Worm (Caenorhabditis elegans) whole organism, L2 larva: ENCODE measurements around the gene W08E12.2.
A peak's percentile ranks its signal among the peaks of the same experiment; 100 is the strongest.

ENCODE experiments used
- C34F6.9 ChIP-seq: fragments of 150-350 bp; optimal IDR thresholded peaks from 2 replicates; lab custom pipeline; 2014; ENCODE audit warnings: missing biosample characterization, missing genetic modification characterization
- ZK546.5 ChIP-seq: sonication (generic microtip); optimal IDR thresholded peaks from 2 replicates; lab custom pipeline; 2017; ENCODE audit warnings: missing biosample characterization, missing genetic modification characterization
- blmp-1 ChIP-seq: sonication (generic microtip); optimal IDR thresholded peaks from 2 replicates; lab custom pipeline; 2017; ENCODE audit warnings: missing genetic modification characterization, mild to moderate bottlenecking, missing compliant biosample characterization, antibody characterized with exemption, moderate library complexity; ENCODE audit not compliant: insufficient read depth
- crh-2 ChIP-seq: sonication (generic microtip); optimal IDR thresholded peaks from 2 replicates; lab custom pipeline; 2017; ENCODE audit warnings: missing biosample characterization, missing genetic modification characterization
- elt-3 ChIP-seq: sonication (generic microtip); optimal IDR thresholded peaks from 2 replicates; lab custom pipeline; 2017; ENCODE audit warnings: missing biosample characterization, missing genetic modification characterization
- gmeb-1 ChIP-seq: fragments of 150-350 bp; optimal IDR thresholded peaks from 2 replicates; lab custom pipeline; 2014; ENCODE audit warnings: missing biosample characterization, missing genetic modification characterization
- lin-11 ChIP-seq: fragments of 150-350 bp; sonication (generic microtip); optimal IDR thresholded peaks from 2 replicates; lab custom pipeline; 2014; ENCODE audit warnings: missing biosample characterization, missing genetic modification characterization, inconsistent platforms, mixed read lengths
- lin-39 ChIP-seq: fragments of 150-350 bp; optimal IDR thresholded peaks from 2 replicates; lab custom pipeline; 2014; ENCODE audit warnings: missing biosample characterization, missing genetic modification reagents, missing genetic modification characterization
- lsy-2 ChIP-seq, 2 experiments: fragments of 150-350 bp in 1 of 2; sonication (generic microtip) in 1 of 2; optimal IDR thresholded peaks; 2 replicates each; lab custom pipeline; 2014 to 2017; ENCODE audit warnings: missing biosample characterization in 2 of 2, missing genetic modification characterization in 2 of 2
- mab-5 ChIP-seq: fragments of 150-350 bp; optimal IDR thresholded peaks from 2 replicates; lab custom pipeline; 2014; ENCODE audit warnings: missing biosample characterization, missing genetic modification characterization
- mbf-1 ChIP-seq: sonication (generic microtip); optimal IDR thresholded peaks from 2 replicates; lab custom pipeline; 2017; ENCODE audit warnings: missing biosample characterization, missing genetic modification characterization
- mdl-1 ChIP-seq, 2 experiments: fragments of 150-350 bp in 1 of 2; sonication (generic microtip) in 1 of 2; optimal IDR thresholded peaks; 2 replicates each; lab custom pipeline; 2017; ENCODE audit warnings: missing biosample characterization in 2 of 2, missing genetic modification characterization in 2 of 2
- nhr-21 ChIP-seq: fragments of 150-350 bp; optimal IDR thresholded peaks from 2 replicates; lab custom pipeline; 2014; ENCODE audit warnings: missing biosample characterization, missing genetic modification characterization
- nhr-23 ChIP-seq: fragments of 150-350 bp; optimal IDR thresholded peaks from 2 replicates; lab custom pipeline; 2014; ENCODE audit warnings: missing biosample characterization, missing genetic modification reagents, missing genetic modification characterization
- nhr-25 ChIP-seq: fragments of 150-350 bp; sonication (generic microtip); optimal IDR thresholded peaks from 3 replicates; lab custom pipeline; 2014; ENCODE audit warnings: missing biosample characterization, missing genetic modification characterization
- nhr-77 ChIP-seq: fragments of 150-350 bp; optimal IDR thresholded peaks from 2 replicates; lab custom pipeline; 2014; ENCODE audit warnings: missing biosample characterization, missing genetic modification characterization
- sem-4 ChIP-seq: fragments of 150-350 bp; optimal IDR thresholded peaks from 2 replicates; lab custom pipeline; 2014; ENCODE audit warnings: missing biosample characterization, missing genetic modification reagents, missing genetic modification characterization
- skn-1 ChIP-seq: sonication (generic microtip); optimal IDR thresholded peaks from 2 replicates; lab custom pipeline; 2017; ENCODE audit warnings: missing biosample characterization, missing genetic modification characterization
- unc-55 ChIP-seq: fragments of 150-350 bp; sonication (generic microtip); optimal IDR thresholded peaks from 3 replicates; lab custom pipeline; 2014; ENCODE audit warnings: missing biosample characterization, missing genetic modification reagents, missing genetic modification characterization
- zag-1 ChIP-seq: fragments of 150-350 bp; optimal IDR thresholded peaks from 2 replicates; lab custom pipeline; 2014; ENCODE audit warnings: missing biosample characterization, missing genetic modification characterization
- ztf-11 ChIP-seq: sonication (generic microtip); optimal IDR thresholded peaks from 2 replicates; lab custom pipeline; 2017; ENCODE audit warnings: missing biosample characterization, missing genetic modification characterization

The W08E12.2 gene

ce11 chrIV:3349977-3350580 is 44.4 kb downstream of the W08E12.2 start, which contains the start of gene elks-1:
TSS of gene elks-1 (minus strand) at chrIV:3350027.
- TF ChIP-seq gmeb-1 (tag; lab: Kevin White, UChicago) (no peak), nhr-25 (tag; lab: Kevin White, UChicago) (no peak), lin-39 (tag; lab: Kevin White, UChicago) (no peak), nhr-23 (tag; lab: Kevin White, UChicago) (no peak), skn-1 (tag; lab: Kevin White, UChicago) (no peak), sem-4 (tag; lab: Kevin White, UChicago) (peak; percentile 8), mdl-1 (tag; optimal IDR thresholded peaks at IDR 0.05; lab: Kevin White, UChicago) (no peak), C34F6.9 (peak; percentile 11), lsy-2 (tag; optimal IDR thresholded peaks at IDR 0.05; lab: Kevin White, UChicago) (peak in 1 of 2 experiments; percentile 40), unc-55 (peak; percentile 51), mab-5 (tag; lab: Kevin White, UChicago) (no peak), zag-1 (tag; lab: Kevin White, UChicago) (no peak)

ce11 chrIV:3352019-3352418 is 46.3 kb downstream of the W08E12.2 start:
- TF ChIP-seq nhr-25 (tag; lab: Kevin White, UChicago) (no peak), ZK546.5 (tag; lab: Kevin White, UChicago) (no peak), elt-3 (no peak), ztf-11 (tag; lab: Kevin White, UChicago) (no peak), crh-2 (tag; lab: Kevin White, UChicago) (no peak), lin-11 (tag; lab: Kevin White, UChicago) (no peak), blmp-1 (peak; percentile 58)

DNA sequence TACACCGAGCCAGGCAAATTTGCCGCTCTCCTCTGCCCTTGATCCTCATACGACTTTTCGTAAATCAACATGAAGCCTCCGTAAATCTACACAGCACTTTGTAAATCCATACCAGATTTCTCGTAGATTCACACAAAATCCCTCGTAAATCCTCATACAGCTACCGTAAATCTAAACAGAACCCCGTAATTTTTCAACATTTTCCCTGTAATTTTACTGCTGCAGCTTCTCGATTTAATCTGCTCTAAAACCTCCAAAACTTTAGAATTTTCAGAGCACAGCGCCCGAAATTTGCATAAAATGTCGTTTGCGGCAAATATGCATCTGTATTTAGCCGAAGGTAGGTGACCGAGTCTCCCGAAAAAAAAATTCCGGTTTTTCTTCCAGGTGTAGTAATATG is 49.1 kb downstream of the W08E12.2 start, which contains the start of gene F42A6.1:
TSS of gene F42A6.1 (plus strand) at position 301 of the 400 bp plus-strand sequence.
- no peak for TF ChIP-seq nhr-77
- TF ChIP-seq nhr-21 (tag; lab: Kevin White, UChicago) = no peak
- TF ChIP-seq lin-11 (tag; lab: Kevin White, UChicago) = no peak
- no peak for TF ChIP-seq mbf-1 (tag; lab: Kevin White, UChicago)
- no peak for TF ChIP-seq lsy-2 (tag; optimal IDR thresholded peaks at IDR 0.05; lab: Kevin White, UChicago)
- TF ChIP-seq nhr-25 (tag; lab: Kevin White, UChicago) = no peak
